Worm (Caenorhabditis elegans) whole organism, mixed stage, embryonic: ENCODE measurements around the gene ent-4.

ENCODE experiments used
- blmp-1 ChIP-seq: fragments of 150-350 bp; optimal IDR thresholded peaks from 2 replicates; lab custom pipeline; 2014; ENCODE audit warnings: missing biosample characterization, missing genetic modification characterization
- ceh-39 ChIP-seq: fragments of 150-350 bp; optimal IDR thresholded peaks from 2 replicates; lab custom pipeline; 2014; ENCODE audit warnings: missing biosample characterization, missing genetic modification characterization
- ceh-43 ChIP-seq: fragments of 200-800 bp; sonication (Bioruptor generic); optimal IDR thresholded peaks from 2 replicates; lab custom pipeline; 2018; ENCODE audit warnings: mild to moderate bottlenecking, missing genetic modification characterization, moderate library complexity, missing compliant biosample characterization
- ceh-83 ChIP-seq: fragments of 200-800 bp; sonication (Bioruptor generic); optimal IDR thresholded peaks from 2 replicates; lab custom pipeline; 2018; ENCODE audit warnings: mild to moderate bottlenecking, missing genetic modification characterization, missing compliant biosample characterization
- cnd-1 ChIP-seq: fragments of 200-800 bp; sonication (Bioruptor generic); optimal IDR thresholded peaks from 2 replicates; lab custom pipeline; 2018; ENCODE audit warnings: mild to moderate bottlenecking, missing genetic modification characterization, missing compliant biosample characterization
- drap-1 ChIP-seq: fragments of 200-800 bp; sonication (Bioruptor generic); optimal IDR thresholded peaks from 3 replicates; lab custom pipeline; 2018; ENCODE audit warnings: mild to moderate bottlenecking, missing genetic modification characterization, missing compliant biosample characterization
- elt-1 ChIP-seq: sonication (generic microtip); optimal IDR thresholded peaks from 2 replicates; lab custom pipeline; 2017; ENCODE audit warnings: missing genetic modification characterization, mild to moderate bottlenecking, missing compliant biosample characterization, antibody characterized with exemption, moderate library complexity, borderline replicate concordance; ENCODE audit not compliant: insufficient read depth
- elt-3 ChIP-seq: fragments of 150-350 bp; optimal IDR thresholded peaks from 2 replicates; lab custom pipeline; 2014; ENCODE audit warnings: missing biosample characterization, missing genetic modification characterization
- flh-1 ChIP-seq: fragments of 200-800 bp; sonication (Bioruptor generic); optimal IDR thresholded peaks from 2 replicates; lab custom pipeline; 2018; ENCODE audit warnings: mild to moderate bottlenecking, missing genetic modification characterization, moderate library complexity, missing compliant biosample characterization
- ham-2 ChIP-seq: fragments of 200-800 bp; sonication (Bioruptor generic); optimal IDR thresholded peaks from 2 replicates; lab custom pipeline; 2018; ENCODE audit warnings: mild to moderate bottlenecking, missing genetic modification characterization, missing compliant biosample characterization
- hlh-1 ChIP-seq: fragments of 150-350 bp; optimal IDR thresholded peaks from 2 replicates; lab custom pipeline; 2014; ENCODE audit warnings: missing biosample characterization, missing genetic modification reagents, missing genetic modification characterization
- lin-13 ChIP-seq: fragments of 150-350 bp; optimal IDR thresholded peaks from 2 replicates; lab custom pipeline; 2014; ENCODE audit warnings: missing biosample characterization, missing genetic modification characterization
- lsy-2 ChIP-seq: fragments of 150-350 bp; optimal IDR thresholded peaks from 2 replicates; lab custom pipeline; 2014; ENCODE audit warnings: missing biosample characterization, missing genetic modification characterization
- mab-5 ChIP-seq: fragments of 150-350 bp; optimal IDR thresholded peaks from 2 replicates; lab custom pipeline; 2014; ENCODE audit warnings: missing biosample characterization, missing genetic modification characterization
- mep-1 ChIP-seq: fragments of 150-350 bp; optimal IDR thresholded peaks from 2 replicates; lab custom pipeline; 2017; ENCODE audit warnings: missing biosample characterization, missing genetic modification reagents, missing genetic modification characterization, inconsistent platforms
- nhr-237 ChIP-seq: fragments of 150-350 bp; optimal IDR thresholded peaks from 2 replicates; lab custom pipeline; 2014; ENCODE audit warnings: missing biosample characterization, missing genetic modification characterization
- nhr-28 ChIP-seq: fragments of 150-350 bp; optimal IDR thresholded peaks from 2 replicates; lab custom pipeline; 2014; ENCODE audit warnings: missing biosample characterization, missing genetic modification characterization
- nhr-76 ChIP-seq: sonication (generic microtip); optimal IDR thresholded peaks from 2 replicates; lab custom pipeline; 2017; ENCODE audit warnings: missing biosample characterization, missing genetic modification characterization
- pha-4 ChIP-seq: fragments of 150-350 bp; optimal IDR thresholded peaks from 2 replicates; lab custom pipeline; 2018; ENCODE audit warnings: missing biosample characterization, missing genetic modification reagents, missing genetic modification characterization
- sem-2 ChIP-seq: fragments of 200-800 bp; sonication (Bioruptor generic); optimal IDR thresholded peaks from 2 replicates; lab custom pipeline; 2018; ENCODE audit warnings: mild to moderate bottlenecking, missing genetic modification characterization, missing compliant biosample characterization
- snpc-4 ChIP-seq: fragments of 150-350 bp; optimal IDR thresholded peaks from 2 replicates; lab custom pipeline; 2014; ENCODE audit warnings: missing biosample characterization, missing genetic modification characterization
- sptf-1 ChIP-seq: sonication (generic microtip); optimal IDR thresholded peaks from 2 replicates; lab custom pipeline; 2017; ENCODE audit warnings: mild to moderate bottlenecking, missing genetic modification characterization, moderate library complexity, missing compliant biosample characterization
- unc-120 ChIP-seq: sonication (generic microtip); optimal IDR thresholded peaks from 2 replicates; lab custom pipeline; 2017; ENCODE audit warnings: missing genetic modification characterization, missing compliant biosample characterization; ENCODE audit not compliant: poor library complexity, severe bottlenecking
- unc-39 ChIP-seq: fragments of 150-350 bp; optimal IDR thresholded peaks from 2 replicates; lab custom pipeline; 2014; ENCODE audit warnings: missing biosample characterization, missing genetic modification characterization
- unc-62 ChIP-seq: fragments of 150-350 bp; optimal IDR thresholded peaks from 2 replicates; lab custom pipeline; 2014; ENCODE audit warnings: missing biosample characterization, missing genetic modification reagents, missing genetic modification characterization
- ztf-11 ChIP-seq: fragments of 150-350 bp; optimal IDR thresholded peaks from 2 replicates; lab custom pipeline; 2014; ENCODE audit warnings: missing biosample characterization, missing genetic modification characterization

The ent-4 gene

ce11 chrIV:13778710-13779109 is 52.0 kb downstream of the ent-4 start, which contains the start of gene gly-10:
Gene gly-10, plus strand, starts transcription at chrIV:13779096.
- TF ChIP-seq unc-62 (GFP tag; lab: Kevin White, UChicago) (no peak), cnd-1 (no peak), mep-1 (tag; lab: Kevin White, UChicago) (no peak), pha-4 (tag; lab: Kevin White, UChicago) (no peak), unc-39 (tag; lab: Kevin White, UChicago) (no peak), flh-1 (GFP tag; lab: Kevin White, UChicago) (no peak), nhr-76 (tag; lab: Kevin White, UChicago) (no peak), sptf-1 (tag; lab: Kevin White, UChicago) (no peak), drap-1 (no peak), blmp-1 (tag; lab: Kevin White, UChicago) (no peak), ceh-39 (tag; lab: Kevin White, UChicago) (no peak), elt-3 (tag; lab: Kevin White, UChicago) (no peak), sem-2 (GFP tag; lab: Kevin White, UChicago) (no peak)

ce11 chrIV:13782319-13782718 is 55.6 kb downstream of the ent-4 start:
- no peak for TF ChIP-seq unc-120 (tag; lab: Kevin White, UChicago)
- no peak for TF ChIP-seq hlh-1 (tag; lab: Kevin White, UChicago)
- no peak for TF ChIP-seq elt-3 (tag; lab: Kevin White, UChicago)
- TF ChIP-seq lin-13 (tag; lab: Kevin White, UChicago), result no peak
- TF ChIP-seq ham-2 (GFP tag; lab: Kevin White, UChicago), result no peak
- no peak for TF ChIP-seq lsy-2 (tag; lab: Kevin White, UChicago)
- no peak for TF ChIP-seq elt-1
- TF ChIP-seq cnd-1, result no peak
- no peak for TF ChIP-seq ceh-43 (GFP tag; lab: Kevin White, UChicago)
- TF ChIP-seq ceh-83 (GFP tag; lab: Kevin White, UChicago), result no peak
- no peak for TF ChIP-seq snpc-4 (tag; lab: Kevin White, UChicago)
- no peak for TF ChIP-seq nhr-237 (tag; lab: Kevin White, UChicago)
- no peak for TF ChIP-seq flh-1 (GFP tag; lab: Kevin White, UChicago)
- no peak for TF ChIP-seq mab-5
- TF ChIP-seq blmp-1 (tag; lab: Kevin White, UChicago), result no peak
- TF ChIP-seq ztf-11 (tag; lab: Kevin White, UChicago), result no peak
- TF ChIP-seq nhr-28 (tag; lab: Kevin White, UChicago), result no peak
